Fruit fly (Drosophila melanogaster) whole organism, pupa: ENCODE measurements around the gene CG46310.

Source experiments
- CG12605 ChIP-seq: fragments of 200-800 bp; sonication (Bioruptor generic); IDR thresholded peaks from 2 replicates; pipeline ENCODE4 v1.3.6; 2022; ENCODE audit warnings: missing biosample characterization, missing genetic modification characterization
- CG13204 ChIP-seq: fragments of 200-800 bp; sonication (Bioruptor generic); optimal IDR thresholded peaks from 2 replicates; lab custom pipeline; 2018; ENCODE audit warnings: missing biosample characterization, mild to moderate bottlenecking, missing genetic modification characterization, moderate library complexity
- CG17806 ChIP-seq: fragments of 200-800 bp; sonication (Bioruptor generic); optimal IDR thresholded peaks from 2 replicates; lab custom pipeline; 2018; ENCODE audit warnings: missing biosample characterization, mild to moderate bottlenecking, missing genetic modification characterization, moderate library complexity
- CG32121 ChIP-seq: fragments of 200-800 bp; sonication (Bioruptor generic); IDR thresholded peaks from 2 replicates; pipeline ENCODE4 v1.3.6; 2022; ENCODE audit warnings: missing biosample characterization, missing genetic modification characterization
- CG4496 ChIP-seq: fragments of 200-800 bp; sonication (Bioruptor generic); IDR thresholded peaks from 3 replicates; pipeline ENCODE4 v1.3.6; 2022; ENCODE audit warnings: missing biosample characterization, missing genetic modification characterization
- CG9948 ChIP-seq: fragments of 200-800 bp; sonication (Bioruptor generic); optimal IDR thresholded peaks from 2 replicates; lab custom pipeline; 2018; ENCODE audit warnings: missing biosample characterization, mild to moderate bottlenecking, missing genetic modification characterization, moderate library complexity
- D1 ChIP-seq: fragments of 200-800 bp; sonication (Bioruptor generic); optimal IDR thresholded peaks from 2 replicates; lab custom pipeline; 2018; ENCODE audit warnings: missing biosample characterization, mild to moderate bottlenecking, missing genetic modification characterization, moderate library complexity
- EcR ChIP-seq: fragments of 200-800 bp; sonication (Bioruptor generic); optimal IDR thresholded peaks from 3 replicates; lab custom pipeline; 2019; ENCODE audit warnings: missing biosample characterization, missing genetic modification characterization, mild to moderate bottlenecking, moderate library complexity, missing genetic modification reagents
- Ets98B ChIP-seq: fragments of 200-800 bp; sonication (Bioruptor generic); IDR thresholded peaks from 2 replicates; pipeline ENCODE4 v1.3.6; 2022; ENCODE audit warnings: missing biosample characterization, missing genetic modification characterization
- Pif1A ChIP-seq: fragments of 200-800 bp; sonication (Bioruptor generic); optimal IDR thresholded peaks from 3 replicates; lab custom pipeline; 2016; ENCODE audit warnings: missing biosample characterization, missing genetic modification characterization
- Snoo ChIP-seq: fragments of 200-800 bp; sonication (Bioruptor generic); optimal IDR thresholded peaks from 3 replicates; lab custom pipeline; 2017; ENCODE audit warnings: missing biosample characterization, mild to moderate bottlenecking, missing genetic modification characterization, inconsistent platforms
- rn ChIP-seq: fragments of 200-800 bp; sonication (Bioruptor generic); IDR thresholded peaks from 2 replicates; pipeline ENCODE4 v1.3.6; 2022; ENCODE audit warnings: missing biosample characterization, missing genetic modification characterization

dm6 chr3R:23228605-23229264, 55.1 kb downstream of the CG46310 start:
- TF ChIP-seq CG4496 (GFP tag; lab: Robert Waterston, UW), result no peak
- TF ChIP-seq EcR (GFP tag; lab: Kevin White, UChicago), result no peak
- TF ChIP-seq Pif1A (GFP tag; lab: Kevin White, UChicago), result no peak
- TF ChIP-seq rn (GFP tag; lab: Robert Waterston, UW), result no peak
- TF ChIP-seq CG13204, result no peak
- TF ChIP-seq CG9948 (tag; lab: Kevin White, UChicago), result no peak
- TF ChIP-seq CG12605 (GFP tag; lab: Robert Waterston, UW), result no peak
- no peak for TF ChIP-seq D1 (tag; lab: Kevin White, UChicago)
- no peak for TF ChIP-seq CG17806
- no peak for TF ChIP-seq Ets98B (GFP tag; lab: Robert Waterston, UW)
- TF ChIP-seq Snoo (tag; lab: Kevin White, UChicago), result no peak
- no peak for TF ChIP-seq CG32121
